Fruit fly (Drosophila melanogaster) whole organism, embryonic: ENCODE measurements around the gene sno.
A peak's percentile ranks its signal among the peaks of the same experiment; 100 is the strongest.

Source experiments
- Adf1 ChIP-seq: fragments of 200-800 bp; sonication (Bioruptor generic); IDR thresholded peaks from 2 replicates; pipeline ENCODE4 v1.3.6; 2022; ENCODE audit warnings: missing biosample characterization, missing genetic modification characterization
- CG10565 ChIP-seq: fragments of 200-800 bp; sonication (Bioruptor generic); optimal IDR thresholded peaks from 3 replicates; lab custom pipeline; 2016; ENCODE audit warnings: missing biosample characterization, mild to moderate bottlenecking, missing genetic modification characterization
- CG11560 ChIP-seq: fragments of 200-800 bp; sonication (Bioruptor generic); IDR thresholded peaks from 3 replicates; pipeline ENCODE4 v1.3.6; 2022; ENCODE audit warnings: missing biosample characterization, missing genetic modification characterization
- CG11723 ChIP-seq: fragments of 200-800 bp; sonication (Bioruptor generic); optimal IDR thresholded peaks from 2 replicates; lab custom pipeline; 2017; ENCODE audit warnings: missing biosample characterization, mild to moderate bottlenecking, missing genetic modification characterization
- CG12219 ChIP-seq: fragments of 200-800 bp; sonication (Bioruptor generic); optimal IDR thresholded peaks from 3 replicates; lab custom pipeline; 2018; ENCODE audit warnings: missing biosample characterization, mild to moderate bottlenecking, missing genetic modification characterization
- CG12942 ChIP-seq: fragments of 200-800 bp; sonication (Bioruptor generic); optimal IDR thresholded peaks from 3 replicates; lab custom pipeline; 2016; ENCODE audit warnings: missing biosample characterization, missing genetic modification characterization
- CG14441 ChIP-seq: fragments of 200-800 bp; sonication (Bioruptor generic); IDR thresholded peaks from 2 replicates; pipeline ENCODE4 v1.3.6; 2022; ENCODE audit warnings: missing biosample characterization, missing genetic modification characterization
- CG15514 ChIP-seq: fragments of 200-800 bp; sonication (Bioruptor generic); optimal IDR thresholded peaks from 3 replicates; lab custom pipeline; 2017; ENCODE audit warnings: missing biosample characterization, missing genetic modification characterization, mild to moderate bottlenecking, moderate library complexity, missing genetic modification reagents
- CG16863 ChIP-seq: fragments of 200-800 bp; sonication (Bioruptor generic); optimal IDR thresholded peaks from 3 replicates; lab custom pipeline; 2016; ENCODE audit warnings: missing biosample characterization, missing genetic modification characterization
- CG18476 ChIP-seq: fragments of 200-800 bp; sonication (Bioruptor generic); optimal IDR thresholded peaks from 2 replicates; lab custom pipeline; 2016; ENCODE audit warnings: missing biosample characterization, mild to moderate bottlenecking, missing genetic modification characterization
- CG2120 ChIP-seq: fragments of 200-800 bp; sonication (Bioruptor generic); optimal IDR thresholded peaks from 3 replicates; lab custom pipeline; 2016; ENCODE audit warnings: missing biosample characterization, missing genetic modification characterization
- CG30020 ChIP-seq: fragments of 200-800 bp; optimal IDR thresholded peaks from 2 replicates; lab custom pipeline; 2019; ENCODE audit warnings: missing biosample characterization, mild to moderate bottlenecking, missing genetic modification characterization, moderate library complexity
- CG3281 ChIP-seq: fragments of 200-800 bp; sonication (Bioruptor generic); optimal IDR thresholded peaks from 3 replicates; lab custom pipeline; 2017; ENCODE audit warnings: missing biosample characterization, mild to moderate bottlenecking, missing genetic modification characterization
- CG43689 ChIP-seq: fragments of 200-800 bp; sonication (Bioruptor generic); IDR thresholded peaks from 2 replicates; pipeline ENCODE4 v1.3.6; 2022; ENCODE audit warnings: missing biosample characterization, missing genetic modification characterization
- CG6272 ChIP-seq: fragments of 200-800 bp; sonication (Bioruptor generic); IDR thresholded peaks from 2 replicates; pipeline ENCODE4 v1.3.6; 2022; ENCODE audit warnings: missing biosample characterization, missing genetic modification characterization
- CG6683 ChIP-seq: fragments of 200-800 bp; sonication (Bioruptor generic); optimal IDR thresholded peaks from 2 replicates; lab custom pipeline; 2017; ENCODE audit warnings: missing biosample characterization, mild to moderate bottlenecking, missing genetic modification characterization, missing genetic modification reagents
- CG7271 ChIP-seq: fragments of 200-800 bp; sonication (Bioruptor generic); optimal IDR thresholded peaks from 2 replicates; lab custom pipeline; 2018; ENCODE audit warnings: missing biosample characterization, mild to moderate bottlenecking, missing genetic modification characterization, moderate library complexity
- CG7745 ChIP-seq: fragments of 200-800 bp; sonication (Bioruptor generic); optimal IDR thresholded peaks from 2 replicates; lab custom pipeline; 2018; ENCODE audit warnings: missing biosample characterization, mild to moderate bottlenecking, missing genetic modification characterization, moderate library complexity
- D ChIP-seq, 2 experiments: fragments of 200-800 bp in 1 of 2; fragments of >200 bp in 1 of 2; sonication (Bioruptor generic) in 1 of 2; optimal IDR thresholded peaks; 2 replicates in 1 of 2; 3 replicates in 1 of 2; lab custom pipeline; 2017; ENCODE audit warnings: mild to moderate bottlenecking in 1 of 2, missing biosample characterization in 1 of 2, missing genetic modification characterization in 1 of 2, missing genetic modification reagents in 1 of 2
- D19B ChIP-seq: fragments of 200-800 bp; sonication (Bioruptor generic); optimal IDR thresholded peaks from 2 replicates; lab custom pipeline; 2017; ENCODE audit warnings: missing biosample characterization, mild to moderate bottlenecking, missing genetic modification characterization
- Dp ChIP-seq: fragments of 200-800 bp; sonication (Bioruptor generic); optimal IDR thresholded peaks from 2 replicates; lab custom pipeline; 2018; ENCODE audit warnings: missing biosample characterization, mild to moderate bottlenecking, missing genetic modification characterization, moderate library complexity
- Drgx ChIP-seq: fragments of 200-800 bp; sonication (Bioruptor generic); IDR thresholded peaks from 2 replicates; pipeline ENCODE4 v1.3.6; 2022; ENCODE audit warnings: missing biosample characterization, missing genetic modification characterization
- Elba2 ChIP-seq: fragments of 200-800 bp; sonication (Bioruptor generic); optimal IDR thresholded peaks from 3 replicates; lab custom pipeline; 2016; ENCODE audit warnings: missing biosample characterization, missing genetic modification characterization
- HLH3B ChIP-seq: fragments of 200-800 bp; sonication (Bioruptor generic); IDR thresholded peaks from 2 replicates; pipeline ENCODE4 v1.3.6; 2022; ENCODE audit warnings: missing biosample characterization, missing genetic modification characterization
- Hand ChIP-seq: fragments of 200-800 bp; sonication (Bioruptor generic); optimal IDR thresholded peaks from 2 replicates; lab custom pipeline; 2017; ENCODE audit warnings: mild to moderate bottlenecking, missing biosample characterization, missing genetic modification reagents, missing genetic modification characterization
- Hey ChIP-seq: fragments of 200-800 bp; sonication (Bioruptor generic); optimal IDR thresholded peaks from 3 replicates; lab custom pipeline; 2018; ENCODE audit warnings: missing biosample characterization, mild to moderate bottlenecking, missing genetic modification characterization
- Hsf ChIP-seq: fragments of 200-800 bp; sonication (Bioruptor generic); optimal IDR thresholded peaks from 3 replicates; lab custom pipeline; 2016; ENCODE audit warnings: missing biosample characterization, missing genetic modification characterization
- PHDP ChIP-seq: fragments of 200-800 bp; sonication (Bioruptor generic); optimal IDR thresholded peaks from 3 replicates; lab custom pipeline; 2018; ENCODE audit warnings: missing biosample characterization, mild to moderate bottlenecking, missing genetic modification characterization, moderate library complexity
- Stat92E ChIP-seq, 3 experiments: fragments of >200 bp in 2 of 3; fragments of 200-800 bp in 1 of 3; sonication (Bioruptor generic) in 1 of 3; optimal IDR thresholded peaks; 2 replicates each; lab custom pipeline; 2017 to 2019; ENCODE audit warnings: missing biosample characterization in 3 of 3, missing genetic modification characterization in 3 of 3, mild to moderate bottlenecking in 1 of 3, moderate library complexity in 1 of 3
- ab ChIP-seq: fragments of 200-800 bp; sonication (Bioruptor generic); optimal IDR thresholded peaks from 2 replicates; lab custom pipeline; 2016; ENCODE audit warnings: missing biosample characterization, missing genetic modification characterization
- ara ChIP-seq: fragments of 200-800 bp; sonication (Bioruptor generic); IDR thresholded peaks from 2 replicates; pipeline ENCODE4 v1.3.6; 2022; ENCODE audit warnings: missing biosample characterization, missing genetic modification characterization
- ash1 ChIP-seq: fragments of 200-800 bp; sonication (Bioruptor generic); optimal IDR thresholded peaks from 2 replicates; lab custom pipeline; 2018; ENCODE audit warnings: missing biosample characterization, mild to moderate bottlenecking, missing genetic modification characterization
- btn ChIP-seq: fragments of 200-800 bp; sonication (Bioruptor generic); optimal IDR thresholded peaks from 2 replicates; lab custom pipeline; 2016; ENCODE audit warnings: missing biosample characterization, missing genetic modification characterization
- cas ChIP-seq: fragments of 200-800 bp; sonication (Bioruptor generic); IDR thresholded peaks from 2 replicates; pipeline ENCODE4 v1.3.6; 2022; ENCODE audit warnings: missing biosample characterization, missing genetic modification characterization
- chn ChIP-seq: fragments of 200-800 bp; sonication (Bioruptor generic); optimal IDR thresholded peaks from 2 replicates; lab custom pipeline; 2016; ENCODE audit warnings: missing biosample characterization, missing genetic modification characterization
- dmrt99B ChIP-seq: fragments of 200-800 bp; sonication (Bioruptor generic); optimal IDR thresholded peaks from 2 replicates; lab custom pipeline; 2018; ENCODE audit warnings: missing biosample characterization, mild to moderate bottlenecking, missing genetic modification characterization, moderate library complexity
- dpn ChIP-seq, 2 experiments: fragments of 200-800 bp; sonication (Bioruptor generic); optimal IDR thresholded peaks; 3 replicates each; lab custom pipeline; 2016; ENCODE audit warnings: missing biosample characterization in 2 of 2, missing genetic modification characterization in 2 of 2
- gcm2 ChIP-seq: fragments of 200-800 bp; sonication (Bioruptor generic); optimal IDR thresholded peaks from 2 replicates; lab custom pipeline; 2016; ENCODE audit warnings: missing biosample characterization, missing genetic modification characterization
- gfzf ChIP-seq: fragments of 200-800 bp; sonication (Bioruptor generic); optimal IDR thresholded peaks from 2 replicates; lab custom pipeline; 2016; ENCODE audit warnings: missing biosample characterization, mild to moderate bottlenecking, missing genetic modification characterization, moderate library complexity
- ken ChIP-seq: fragments of 200-800 bp; sonication (Bioruptor generic); IDR thresholded peaks from 3 replicates; pipeline ENCODE4 v1.3.6; 2022; ENCODE audit warnings: missing biosample characterization, missing genetic modification characterization
- klu ChIP-seq: fragments of 200-800 bp; sonication (Bioruptor generic); IDR thresholded peaks from 2 replicates; pipeline ENCODE4 v1.3.6; 2022; ENCODE audit warnings: missing biosample characterization, missing genetic modification characterization
- oc ChIP-seq: fragments of 200-800 bp; sonication (Bioruptor generic); optimal IDR thresholded peaks from 2 replicates; lab custom pipeline; 2018; ENCODE audit warnings: missing biosample characterization, mild to moderate bottlenecking, missing genetic modification characterization, moderate library complexity
- prd ChIP-seq, 3 experiments: fragments of >200 bp in 2 of 3; fragments of 200-800 bp in 1 of 3; sonication (Bioruptor generic) in 1 of 3; optimal IDR thresholded peaks in 2 of 3; IDR thresholded peaks in 1 of 3; 2 replicates in 2 of 3; 3 replicates in 1 of 3; pipeline versions ENCODE4 v1.3.6 to Lab custom; 2017 to 2022; ENCODE audit warnings: missing biosample characterization in 1 of 3, missing genetic modification characterization in 1 of 3
- psq ChIP-seq: fragments of 200-800 bp; sonication (Bioruptor generic); optimal IDR thresholded peaks from 2 replicates; lab custom pipeline; 2017; ENCODE audit warnings: missing biosample characterization, missing genetic modification characterization
- pum ChIP-seq: fragments of 200-800 bp; sonication (Bioruptor generic); optimal IDR thresholded peaks from 2 replicates; lab custom pipeline; 2016; ENCODE audit warnings: missing biosample characterization, missing genetic modification characterization
- pzg ChIP-seq: fragments of 200-800 bp; sonication (Bioruptor generic); optimal IDR thresholded peaks from 3 replicates; lab custom pipeline; 2018; ENCODE audit warnings: missing biosample characterization, mild to moderate bottlenecking, missing genetic modification characterization, moderate library complexity
- ro ChIP-seq: fragments of 200-800 bp; sonication (Bioruptor generic); IDR thresholded peaks from 2 replicates; pipeline ENCODE4 v1.3.6; 2022; ENCODE audit warnings: missing biosample characterization, missing genetic modification characterization
- sima ChIP-seq: fragments of 200-800 bp; sonication (Bioruptor generic); optimal IDR thresholded peaks from 2 replicates; lab custom pipeline; 2016; ENCODE audit warnings: missing biosample characterization, missing genetic modification characterization
- twi ChIP-seq: fragments of 200-800 bp; optimal IDR thresholded peaks from 2 replicates; lab custom pipeline; 2019; ENCODE audit warnings: missing biosample characterization, mild to moderate bottlenecking, missing genetic modification characterization, moderate library complexity
- tx ChIP-seq: fragments of 200-800 bp; sonication (Bioruptor generic); optimal IDR thresholded peaks from 2 replicates; lab custom pipeline; 2016; ENCODE audit warnings: missing biosample characterization, missing genetic modification characterization

sno gene

dm6 chrX:13258048-13258756, 46.7 kb upstream of the sno start, which contains the start of the genes mew and CG15742 (continued):
- no peak for TF ChIP-seq dmrt99B
- no peak for TF ChIP-seq btn (GFP tag; lab: Kevin White, UChicago)
- no peak for TF ChIP-seq ro
- TF ChIP-seq Drgx = no peak
- TF ChIP-seq gcm2 = no peak
- no peak for TF ChIP-seq cas (GFP tag; lab: Robert Waterston, UW)
- TF ChIP-seq CG12942 (GFP tag; lab: Kevin White, UChicago) = no peak
- no peak for TF ChIP-seq ara (GFP tag; lab: Robert Waterston, UW)
- no peak for TF ChIP-seq ab
- TF ChIP-seq sima (GFP tag; lab: Kevin White, UChicago) = no peak
- no peak for TF ChIP-seq CG15514 (GFP tag; lab: Kevin White, UChicago)
- TF ChIP-seq D (optimal IDR thresholded peaks at IDR 0.05; lab: Kevin White, UChicago) = no peak
- TF ChIP-seq D (GFP tag; optimal IDR thresholded peaks at IDR 0.05; lab: Kevin White, UChicago) = no peak
- TF ChIP-seq CG11723 (GFP tag; lab: Kevin White, UChicago) = no peak
- TF ChIP-seq CG43689 (GFP tag; lab: Robert Waterston, UW) = no peak
- TF ChIP-seq PHDP (tag; lab: Kevin White, UChicago) = no peak
- TF ChIP-seq psq (GFP tag; lab: Kevin White, UChicago) = no peak
- no peak for TF ChIP-seq CG18476
- TF ChIP-seq ken (GFP tag; lab: Robert Waterston, UW) = no peak
- no peak for TF ChIP-seq CG6272 (GFP tag; lab: Robert Waterston, UW)
- peak; percentile 6 for TF ChIP-seq pzg (GFP tag; lab: Kevin White, UChicago)
- TF ChIP-seq CG30020 = no peak
- TF ChIP-seq CG16863 (GFP tag; lab: Kevin White, UChicago) = no peak
- TF ChIP-seq prd (optimal IDR thresholded peaks at IDR 0.05; lab: Kevin White, UChicago) = no peak
- TF ChIP-seq prd (GFP tag; IDR thresholded peaks at IDR 0.05; lab: Robert Waterston, UW) = no peak
- no peak for TF ChIP-seq klu (GFP tag; lab: Robert Waterston, UW)
- TF ChIP-seq dpn (GFP tag; optimal IDR thresholded peaks at IDR 0.05; lab: Kevin White, UChicago) = no peak
- no peak for TF ChIP-seq Adf1 (GFP tag; lab: Robert Waterston, UW)
- no peak for TF ChIP-seq Hey (tag; lab: Kevin White, UChicago)
- no peak for TF ChIP-seq ash1 (GFP tag; lab: Kevin White, UChicago)
- TF ChIP-seq D19B (GFP tag; lab: Kevin White, UChicago) = no peak
- no peak for TF ChIP-seq CG6683
- no peak for TF ChIP-seq CG2120 (GFP tag; lab: Kevin White, UChicago)
- no peak for TF ChIP-seq CG11560 (tag; lab: Robert Waterston, UW)
- no peak for TF ChIP-seq chn
- TF ChIP-seq CG7271 (tag; lab: Kevin White, UChicago) = no peak
- no peak for TF ChIP-seq pum (GFP tag; lab: Kevin White, UChicago)
- TF ChIP-seq CG7745 (tag; lab: Kevin White, UChicago) = no peak
- no peak for TF ChIP-seq tx
- no peak for TF ChIP-seq Hand (GFP tag; lab: Kevin White, UChicago)
- TF ChIP-seq Hsf = no peak
- no peak for TF ChIP-seq Elba2
- no peak for TF ChIP-seq CG3281 (GFP tag; lab: Kevin White, UChicago)
- TF ChIP-seq twi (tag; lab: Kevin White, UChicago) = no peak
- TF ChIP-seq HLH3B (GFP tag; lab: Robert Waterston, UW) = no peak
- peak in 1 of 3 experiments; percentile 7 for TF ChIP-seq Stat92E (GFP tag; optimal IDR thresholded peaks at IDR 0.05; lab: Kevin White, UChicago)
- no peak for TF ChIP-seq CG14441
- peak; percentile 35 for TF ChIP-seq gfzf (GFP tag; lab: Kevin White, UChicago)
- TF ChIP-seq Dp (GFP tag; lab: Kevin White, UChicago) = peak; percentile 69
- TF ChIP-seq CG10565 (GFP tag; lab: Kevin White, UChicago) = no peak
- TF ChIP-seq CG12219 (GFP tag; lab: Kevin White, UChicago) = no peak
- no peak for TF ChIP-seq oc (tag; lab: Kevin White, UChicago)
